Fruit fly (Drosophila melanogaster) whole organism, embryonic: Measurements from ENCODE around the gene org-1.

Experiments used
- Ada2b ChIP-seq: fragments of 200-800 bp; sonication (Bioruptor generic); IDR thresholded peaks from 2 replicates; pipeline ENCODE4 v1.3.6; 2022; ENCODE audit warnings: missing biosample characterization, missing genetic modification characterization
- CG10147 ChIP-seq: fragments of 200-800 bp; sonication (Bioruptor generic); optimal IDR thresholded peaks from 2 replicates; lab custom pipeline; 2019; ENCODE audit warnings: missing biosample characterization, mild to moderate bottlenecking, missing genetic modification characterization, moderate library complexity
- CG10321 ChIP-seq: fragments of 200-800 bp; sonication (Bioruptor generic); IDR thresholded peaks from 2 replicates; pipeline ENCODE4 v1.3.6; 2022; ENCODE audit warnings: missing biosample characterization, missing genetic modification characterization
- CG10366 ChIP-seq: fragments of 200-800 bp; sonication (Bioruptor generic); IDR thresholded peaks from 2 replicates; pipeline ENCODE4 v1.3.6; 2022; ENCODE audit warnings: missing biosample characterization, missing genetic modification characterization
- CG11093 ChIP-seq: fragments of 200-800 bp; sonication (Bioruptor generic); IDR thresholded peaks from 3 replicates; pipeline ENCODE4 v1.3.6; 2022; ENCODE audit warnings: missing biosample characterization, missing genetic modification characterization
- CG11504 ChIP-seq: fragments of 200-800 bp; sonication (Bioruptor generic); optimal IDR thresholded peaks from 3 replicates; lab custom pipeline; 2019; ENCODE audit warnings: missing biosample characterization, mild to moderate bottlenecking, missing genetic modification characterization, moderate library complexity
- CG11695 ChIP-seq: fragments of 200-800 bp; sonication (Bioruptor generic); IDR thresholded peaks from 3 replicates; pipeline ENCODE4 v1.3.6; 2022; ENCODE audit warnings: missing biosample characterization, missing genetic modification characterization
- CG12659 ChIP-seq: fragments of 200-800 bp; sonication (Bioruptor generic); optimal IDR thresholded peaks from 3 replicates; lab custom pipeline; 2017; ENCODE audit warnings: mild to moderate bottlenecking, missing biosample characterization, missing genetic modification reagents, missing genetic modification characterization
- CG13287 ChIP-seq: fragments of 200-800 bp; sonication (Bioruptor generic); IDR thresholded peaks from 2 replicates; pipeline ENCODE4 v1.3.6; 2022; ENCODE audit warnings: missing biosample characterization, missing genetic modification characterization; ENCODE audit not compliant: partially characterized antibody
- CG15269 ChIP-seq: fragments of 200-800 bp; sonication (Bioruptor generic); optimal IDR thresholded peaks from 2 replicates; lab custom pipeline; 2018; ENCODE audit warnings: missing biosample characterization, mild to moderate bottlenecking, missing genetic modification characterization, moderate library complexity
- CG16813 ChIP-seq: fragments of 200-800 bp; sonication (Bioruptor generic); IDR thresholded peaks from 3 replicates; pipeline ENCODE4 v1.3.6; 2022; ENCODE audit warnings: missing biosample characterization, missing genetic modification characterization; ENCODE audit not compliant: partially characterized antibody
- CG2889 ChIP-seq: fragments of 200-800 bp; sonication (Bioruptor generic); IDR thresholded peaks from 3 replicates; pipeline ENCODE4 v1.3.6; 2022; ENCODE audit warnings: missing biosample characterization, missing genetic modification characterization
- CG4360 ChIP-seq: fragments of 200-800 bp; sonication (Bioruptor generic); IDR thresholded peaks from 2 replicates; pipeline ENCODE4 v1.3.6; 2022; ENCODE audit warnings: missing biosample characterization, missing genetic modification characterization
- CG5953 ChIP-seq: fragments of 200-800 bp; sonication (Bioruptor generic); IDR thresholded peaks from 2 replicates; pipeline ENCODE4 v1.3.6; 2022; ENCODE audit warnings: missing biosample characterization, missing genetic modification characterization
- CG6765 ChIP-seq: fragments of 200-800 bp; sonication (Bioruptor generic); optimal IDR thresholded peaks from 3 replicates; lab custom pipeline; 2017; ENCODE audit warnings: missing biosample characterization, mild to moderate bottlenecking, missing genetic modification characterization
- CG9797 ChIP-seq: fragments of 200-800 bp; sonication (Bioruptor generic); optimal IDR thresholded peaks from 3 replicates; lab custom pipeline; 2018; ENCODE audit warnings: missing biosample characterization, mild to moderate bottlenecking, missing genetic modification characterization
- Chrac-16 ChIP-seq: fragments of 200-800 bp; sonication (Bioruptor generic); optimal IDR thresholded peaks from 3 replicates; lab custom pipeline; 2016; ENCODE audit warnings: missing biosample characterization, missing genetic modification characterization
- Dbx ChIP-seq: fragments of 200-800 bp; sonication (Bioruptor generic); IDR thresholded peaks from 3 replicates; pipeline ENCODE4 v1.3.6; 2022; ENCODE audit warnings: missing biosample characterization, missing genetic modification characterization
- Eip74EF ChIP-seq, 2 experiments: fragments of 200-800 bp in 1 of 2; fragments of >200 bp in 1 of 2; sonication (Bioruptor generic) in 1 of 2; optimal IDR thresholded peaks; 2 replicates each; lab custom pipeline; 2017 to 2019; ENCODE audit warnings: missing biosample characterization in 2 of 2, missing genetic modification characterization in 2 of 2, mild to moderate bottlenecking in 1 of 2, moderate library complexity in 1 of 2
- Fer1 ChIP-seq: fragments of 200-800 bp; sonication (Bioruptor generic); optimal IDR thresholded peaks from 2 replicates; lab custom pipeline; 2017; ENCODE audit warnings: missing biosample characterization, mild to moderate bottlenecking, missing genetic modification characterization
- HLH4C ChIP-seq: fragments of 200-800 bp; sonication (Bioruptor generic); IDR thresholded peaks from 3 replicates; pipeline ENCODE4 v1.3.6; 2022; ENCODE audit warnings: missing biosample characterization, missing genetic modification characterization; ENCODE audit not compliant: partially characterized antibody
- Hr78 ChIP-seq, 2 experiments: fragments of 200-800 bp in 1 of 2; fragments of >200 bp in 1 of 2; sonication (Bioruptor generic) in 1 of 2; optimal IDR thresholded peaks; 2 replicates each; lab custom pipeline; 2017 to 2019; ENCODE audit warnings: missing biosample characterization in 2 of 2, missing genetic modification characterization in 2 of 2, mild to moderate bottlenecking in 1 of 2, moderate library complexity in 1 of 2
- Lpt ChIP-seq: fragments of >200 bp; optimal IDR thresholded peaks from 2 replicates; lab custom pipeline; 2018; ENCODE audit warnings: missing biosample characterization, missing genetic modification characterization
- Mad ChIP-seq: fragments of 200-800 bp; sonication (Bioruptor generic); optimal IDR thresholded peaks from 2 replicates; lab custom pipeline; 2016; ENCODE audit warnings: missing biosample characterization, missing genetic modification characterization
- Myb ChIP-seq: fragments of 200-800 bp; sonication (Bioruptor generic); optimal IDR thresholded peaks from 2 replicates; lab custom pipeline; 2016; ENCODE audit warnings: missing biosample characterization, missing genetic modification characterization
- Pdp1 ChIP-seq, 2 experiments: fragments of 200-800 bp; sonication (Bioruptor generic); optimal IDR thresholded peaks; 3 replicates each; lab custom pipeline; 2016; ENCODE audit warnings: missing biosample characterization in 2 of 2, missing genetic modification characterization in 2 of 2, mild to moderate bottlenecking in 1 of 2, moderate library complexity in 1 of 2
- ci ChIP-seq: fragments of 200-800 bp; sonication (Bioruptor generic); IDR thresholded peaks from 3 replicates; pipeline ENCODE4 v1.3.6; 2022; ENCODE audit warnings: missing biosample characterization, missing genetic modification characterization
- ems ChIP-seq: fragments of 200-800 bp; sonication (Bioruptor generic); optimal IDR thresholded peaks from 3 replicates; lab custom pipeline; 2016; ENCODE audit warnings: missing biosample characterization, missing genetic modification characterization
- gcm2 ChIP-seq: fragments of 200-800 bp; sonication (Bioruptor generic); optimal IDR thresholded peaks from 2 replicates; lab custom pipeline; 2016; ENCODE audit warnings: missing biosample characterization, missing genetic modification characterization
- kni ChIP-seq: fragments of 200-800 bp; sonication (Bioruptor generic); optimal IDR thresholded peaks from 3 replicates; lab custom pipeline; 2017; ENCODE audit warnings: mild to moderate bottlenecking, missing biosample characterization, missing genetic modification reagents, missing genetic modification characterization
- lab ChIP-seq: fragments of 200-800 bp; sonication (Bioruptor generic); optimal IDR thresholded peaks from 3 replicates; lab custom pipeline; 2017; ENCODE audit warnings: missing biosample characterization, missing genetic modification characterization, mild to moderate bottlenecking, moderate library complexity, missing genetic modification reagents
- lmd ChIP-seq: fragments of 200-800 bp; sonication (Bioruptor generic); IDR thresholded peaks from 2 replicates; pipeline ENCODE4 v1.3.6; 2022; ENCODE audit warnings: missing biosample characterization, missing genetic modification characterization
- lov ChIP-seq, 2 experiments: fragments of 200-800 bp in 1 of 2; fragments of >200 bp in 1 of 2; sonication (Bioruptor generic) in 1 of 2; IDR thresholded peaks in 1 of 2; optimal IDR thresholded peaks in 1 of 2; 2 replicates in 1 of 2; 3 replicates in 1 of 2; pipeline versions ENCODE4 v1.3.6 to Lab custom; 2017 to 2022; ENCODE audit warnings: missing biosample characterization in 1 of 2, missing genetic modification characterization in 1 of 2
- org-1 ChIP-seq: fragments of 200-800 bp; sonication (Bioruptor generic); optimal IDR thresholded peaks from 2 replicates; lab custom pipeline; 2017; ENCODE audit warnings: missing biosample characterization, missing genetic modification characterization
- pan ChIP-seq, 4 experiments: fragments of >200 bp in 3 of 4; fragments of 200-800 bp in 1 of 4; sonication (Bioruptor generic) in 1 of 4; optimal IDR thresholded peaks in 3 of 4; IDR thresholded peaks in 1 of 4; 2 replicates each; pipeline versions ENCODE4 v1.3.6 to Lab custom; 2017 to 2022; ENCODE audit warnings: missing biosample characterization in 2 of 4, missing genetic modification characterization in 2 of 4, mixed read lengths in 1 of 4
- pb ChIP-seq: fragments of 200-800 bp; sonication (Bioruptor generic); optimal IDR thresholded peaks from 3 replicates; lab custom pipeline; 2016; ENCODE audit warnings: missing biosample characterization, missing genetic modification characterization
- pfk ChIP-seq: fragments of 200-800 bp; sonication (Bioruptor generic); optimal IDR thresholded peaks from 2 replicates; lab custom pipeline; 2018; ENCODE audit warnings: missing biosample characterization, mild to moderate bottlenecking, missing genetic modification characterization, moderate library complexity
- pho ChIP-seq: fragments of 200-800 bp; sonication (Bioruptor generic); optimal IDR thresholded peaks from 2 replicates; lab custom pipeline; 2016; ENCODE audit warnings: missing biosample characterization, missing genetic modification characterization
- pzg ChIP-seq: fragments of 200-800 bp; sonication (Bioruptor generic); optimal IDR thresholded peaks from 3 replicates; lab custom pipeline; 2018; ENCODE audit warnings: missing biosample characterization, mild to moderate bottlenecking, missing genetic modification characterization, moderate library complexity
- sc ChIP-seq, 3 experiments: fragments of >200 bp in 2 of 3; fragments of 200-800 bp in 1 of 3; sonication (Bioruptor generic) in 1 of 3; optimal IDR thresholded peaks; 2 replicates in 2 of 3; 3 replicates in 1 of 3; lab custom pipeline; 2017; ENCODE audit warnings: mild to moderate bottlenecking in 1 of 3, missing biosample characterization in 1 of 3, missing genetic modification characterization in 1 of 3, missing genetic modification reagents in 1 of 3
- sd ChIP-seq: fragments of 200-800 bp; sonication (Bioruptor generic); optimal IDR thresholded peaks from 3 replicates; lab custom pipeline; 2018; ENCODE audit warnings: missing biosample characterization, mild to moderate bottlenecking, missing genetic modification characterization, moderate library complexity
- stc ChIP-seq: fragments of 200-800 bp; sonication (Bioruptor generic); IDR thresholded peaks from 2 replicates; pipeline ENCODE4 v1.3.6; 2022; ENCODE audit warnings: missing biosample characterization, missing genetic modification characterization
- tup ChIP-seq: fragments of 200-800 bp; sonication (Bioruptor generic); optimal IDR thresholded peaks from 2 replicates; lab custom pipeline; 2016; ENCODE audit warnings: missing biosample characterization, mild to moderate bottlenecking, missing genetic modification characterization, moderate library complexity
- unpg ChIP-seq: fragments of 200-800 bp; sonication (Bioruptor generic); optimal IDR thresholded peaks from 3 replicates; lab custom pipeline; 2018; ENCODE audit warnings: missing biosample characterization, mild to moderate bottlenecking, missing genetic modification characterization, moderate library complexity
- vvl ChIP-seq: fragments of 200-800 bp; sonication (Bioruptor generic); IDR thresholded peaks from 2 replicates; pipeline ENCODE4 v1.3.6; 2022; ENCODE audit warnings: missing biosample characterization, missing genetic modification characterization
- zfh2 ChIP-seq: fragments of 200-800 bp; sonication (Bioruptor generic); optimal IDR thresholded peaks from 2 replicates; lab custom pipeline; 2016; ENCODE audit warnings: missing biosample characterization, missing genetic modification characterization

org-1 gene

dm6 chrX:8412197-8413160, 42.4 kb downstream of the org-1 start (continued):
- TF ChIP-seq CG11695 (no peak), Ada2b (GFP tag; lab: Robert Waterston, UW) (no peak), lov (optimal IDR thresholded peaks at IDR 0.05; lab: Kevin White, UChicago) (no peak), lov (GFP tag; IDR thresholded peaks at IDR 0.05; lab: Robert Waterston, UW) (no peak), vvl (GFP tag; lab: Robert Waterston, UW) (no peak), tup (GFP tag; lab: Kevin White, UChicago) (no peak), Chrac-16 (GFP tag; lab: Kevin White, UChicago) (no peak), CG16813 (no peak), unpg (GFP tag; lab: Kevin White, UChicago) (no peak), lab (GFP tag; lab: Kevin White, UChicago) (peak; percentile 49), CG15269 (tag; lab: Kevin White, UChicago) (peak; percentile 9), zfh2 (GFP tag; lab: Kevin White, UChicago) (no peak), gcm2 (GFP tag; lab: Kevin White, UChicago) (no peak), kni (GFP tag; lab: Kevin White, UChicago) (peak; percentile 73), stc (GFP tag; lab: Robert Waterston, UW) (no peak), sd (tag; lab: Kevin White, UChicago) (peak; percentile 16), CG9797 (no peak), CG4360 (GFP tag; lab: Robert Waterston, UW) (peak; percentile 71), pan (optimal IDR thresholded peaks at IDR 0.05; lab: Kevin White, UChicago) (no peak), pan (GFP tag; optimal IDR thresholded peaks at IDR 0.05 in 1 of 2, IDR thresholded peaks at IDR 0.05 in 1 of 2) (no peak), CG12659 (no peak), pho (GFP tag; lab: Kevin White, UChicago) (no peak), CG11093 (GFP tag; lab: Robert Waterston, UW) (no peak), Fer1 (GFP tag; lab: Kevin White, UChicago) (no peak), CG2889 (GFP tag; lab: Robert Waterston, UW) (no peak), sc (optimal IDR thresholded peaks at IDR 0.05; lab: Kevin White, UChicago) (no peak), sc (GFP tag; optimal IDR thresholded peaks at IDR 0.05; lab: Kevin White, UChicago) (no peak), CG11504 (tag; lab: Kevin White, UChicago) (no peak), ci (peak; percentile 58; the same call in 1 of the 3 replicates), Eip74EF (GFP tag; optimal IDR thresholded peaks at IDR 0.05; lab: Kevin White, UChicago) (peak in 1 of 2 experiments; percentile 76), Hr78 (GFP tag; optimal IDR thresholded peaks at IDR 0.05; lab: Kevin White, UChicago) (peak in 1 of 2 experiments; percentile 56), ems (GFP tag; lab: Kevin White, UChicago) (no peak), Mad (no peak), lmd (GFP tag; lab: Robert Waterston, UW) (no peak), CG10147 (no peak), Pdp1 (GFP tag; optimal IDR thresholded peaks at IDR 0.05; lab: Kevin White, UChicago) (peak in 1 of 2 experiments; percentile 96), CG6765 (GFP tag; lab: Kevin White, UChicago) (no peak), CG13287 (GFP tag; lab: Robert Waterston, UW) (no peak), CG10366 (no peak), pfk (GFP tag; lab: Kevin White, UChicago) (no peak), pzg (GFP tag; lab: Kevin White, UChicago) (no peak), pb (GFP tag; lab: Kevin White, UChicago) (no peak), HLH4C (no peak), CG10321 (no peak), Dbx (GFP tag; lab: Robert Waterston, UW) (no peak), CG5953 (GFP tag; lab: Robert Waterston, UW) (no peak), org-1 (GFP tag; lab: Kevin White, UChicago) (no peak), Lpt (no peak), Myb (no peak)
